Worm (Caenorhabditis elegans) whole organism, L4/young adult: Measurements from ENCODE around the gene lin-7.

Experiments
- W03F9.2 ChIP-seq: fragments of 150-350 bp; optimal IDR thresholded peaks from 2 replicates; lab custom pipeline; 2014; ENCODE audit warnings: missing biosample characterization, missing genetic modification characterization
- dao-5 ChIP-seq: sonication (generic microtip); optimal IDR thresholded peaks from 2 replicates; lab custom pipeline; 2016; ENCODE audit warnings: missing genotype, missing genetic modification characterization, moderate library complexity, missing compliant biosample characterization
- him-1 ChIP-seq: sonication (generic microtip); optimal IDR thresholded peaks from 2 replicates; lab custom pipeline; 2016; ENCODE audit warnings: missing genotype, missing genetic modification reagents, missing genetic modification characterization, missing compliant biosample characterization

DNA sequence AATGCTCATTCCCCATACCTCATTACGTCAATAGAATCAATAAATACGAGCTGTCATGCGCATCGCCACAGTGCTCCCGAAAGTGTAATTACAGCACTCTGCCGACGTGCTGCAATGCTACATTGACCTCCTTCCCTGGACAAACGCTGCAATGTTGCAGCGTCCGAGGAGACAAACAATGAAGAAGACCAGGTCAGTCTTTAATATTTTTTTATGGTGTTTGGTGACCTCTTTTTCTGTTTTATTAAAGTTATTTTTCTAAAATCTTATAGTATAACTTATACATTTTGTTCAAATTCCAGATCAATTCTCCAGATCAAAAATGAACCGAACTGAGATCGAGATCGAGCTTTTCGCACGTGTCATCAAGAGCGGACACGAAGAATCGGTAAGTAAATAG lies 32.2 kb upstream of the lin-7 start, which contains the start of gene sdz-26:
- TF ChIP-seq him-1 (no peak), W03F9.2 (tag; lab: Kevin White, UChicago) (no peak), dao-5 (tag; lab: Kevin White, UChicago) (no peak)
